Worm (Caenorhabditis elegans): ENCODE data around the gene F28F9.3.

- TF ChIP-seq blmp-1 (tag; optimal IDR thresholded peaks at IDR 0.05) = no peak
- TF ChIP-seq nhr-76 (tag; optimal IDR thresholded peaks at IDR 0.05) = no peak
- no peak for TF ChIP-seq snpc-4 (tag; optimal IDR thresholded peaks at IDR 0.05)
- no peak for TF ChIP-seq pha-4 (tag; optimal IDR thresholded peaks at IDR 0.05)
- no peak for TF ChIP-seq lsy-2 (tag; optimal IDR thresholded peaks at IDR 0.05)
- TF ChIP-seq sem-2 (GFP tag; optimal IDR thresholded peaks at IDR 0.05) = no peak
Observed at ce11 chrIV:3874417-3874816, 47.7 kb downstream of the F28F9.3 start.
